Worm (Caenorhabditis elegans) whole organism, young adult: ENCODE measurements around the gene nspc-10.

Source experiments
- B0261.1 ChIP-seq: sonication (generic microtip); optimal IDR thresholded peaks from 2 replicates; lab custom pipeline; 2016; ENCODE audit warnings: mild to moderate bottlenecking, missing genetic modification characterization, moderate library complexity, missing compliant biosample characterization
- ama-1 ChIP-seq, 3 experiments: fragments of 150-350 bp in 1 of 3; sonication (generic microtip) in 2 of 3; optimal IDR thresholded peaks; 2 replicates each; lab custom pipeline; 2014 to 2018; ENCODE audit warnings: missing biosample characterization in 2 of 3, missing genetic modification characterization in 2 of 3, missing genetic modification reagents in 2 of 3
- madf-3 ChIP-seq: fragments of 200-800 bp; sonication (Bioruptor generic); IDR thresholded peaks from 2 replicates; pipeline ENCODE4 v1.3.6; 2022; ENCODE audit warnings: missing genetic modification reagents, missing genetic modification characterization, missing compliant biosample characterization
- nhr-120 ChIP-seq: fragments of 200-800 bp; sonication (Bioruptor generic); IDR thresholded peaks from 2 replicates; pipeline ENCODE4 v1.3.6; 2022; ENCODE audit warnings: missing genetic modification characterization, missing compliant biosample characterization
- pha-4 ChIP-seq: fragments of 150-350 bp; sonication (generic microtip); optimal IDR thresholded peaks from 2 replicates; lab custom pipeline; 2014; ENCODE audit warnings: missing biosample characterization, missing genetic modification reagents, missing genetic modification characterization
- tbp1 ChIP-seq: fragments of 200-800 bp; sonication (Bioruptor generic); optimal IDR thresholded peaks from 2 replicates; lab custom pipeline; 2018; ENCODE audit warnings: mild to moderate bottlenecking, missing genetic modification characterization, missing compliant biosample characterization

- no peak for TF ChIP-seq ama-1 (optimal IDR thresholded peaks at IDR 0.05; lab: Kevin White, UChicago)
- no peak for TF ChIP-seq ama-1 (GFP tag; optimal IDR thresholded peaks at IDR 0.05; lab: Kevin White, UChicago)
- TF ChIP-seq nhr-120 (GFP tag; lab: Robert Waterston, UW) = no peak
- TF ChIP-seq pha-4 = no peak
- no peak for TF ChIP-seq madf-3 (GFP tag; lab: Robert Waterston, UW)
- no peak for TF ChIP-seq tbp1 (GFP tag; lab: Kevin White, UChicago)
- no peak for TF ChIP-seq B0261.1 (tag; lab: Kevin White, UChicago)
These were observed 15.5 kb downstream of the nspc-10 start, which contains the start of gene nspc-14 for ce11 chrX:12358957-12359356.
